Comparison of ENCODE assay signal across 3 worm cellular contexts in the genomic region with DNA sequence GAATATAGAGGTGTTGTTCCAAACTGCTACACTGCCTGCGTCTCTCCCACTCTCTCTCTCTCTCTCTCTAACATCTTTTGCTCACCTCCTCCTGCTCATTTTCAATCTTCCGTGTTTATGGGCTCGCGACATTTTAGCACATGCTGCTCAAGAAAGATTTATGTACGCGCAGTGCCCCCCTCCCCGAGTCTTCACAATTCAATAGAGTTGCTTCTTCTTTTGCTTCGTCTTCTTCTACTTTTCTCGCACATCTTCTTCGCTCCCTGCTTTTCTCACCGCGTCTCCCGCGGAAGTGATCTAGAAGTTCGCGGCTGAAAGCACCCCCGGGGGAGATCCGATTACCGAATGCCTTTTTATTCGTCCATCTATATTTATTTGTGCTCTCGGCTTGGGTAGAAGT.
TF ChIP-seq lines count a peak whose summit lies in the region.

No protein-coding gene starts in this region.

TF ChIP-seq in whole organism, L1 larva, 84 proteins besides CTCF, POLR2A, EP300 and RAD21 (continued from another document):
- no peak for TF ChIP-seq fkh-4 (tag; optimal IDR thresholded peaks at IDR 0.05; lab: Kevin White, UChicago; ENCODE audit: borderline replicate concordance)
- peak; percentile 64 for TF ChIP-seq fkh-8 (tag; optimal IDR thresholded peaks at IDR 0.05; lab: Kevin White, UChicago)
- TF ChIP-seq C16A3.4 (tag; optimal IDR thresholded peaks at IDR 0.05; lab: Kevin White, UChicago) = no peak
- TF ChIP-seq lin-15B (tag; optimal IDR thresholded peaks at IDR 0.05; lab: Kevin White, UChicago) = no peak
- TF ChIP-seq fkh-10 (GFP tag; optimal IDR thresholded peaks at IDR 0.05; lab: Kevin White, UChicago) = peak; percentile 77
- no peak for TF ChIP-seq ztf-4 (tag; optimal IDR thresholded peaks at IDR 0.05; lab: Kevin White, UChicago)
- TF ChIP-seq C34B4.2 (tag; optimal IDR thresholded peaks at IDR 0.05; lab: Kevin White, UChicago) = no peak
- no peak for TF ChIP-seq mab-9 (GFP tag; IDR thresholded peaks at IDR 0.05; lab: Robert Waterston, UW)
- peak; percentile 24 for TF ChIP-seq nhr-71 (tag; optimal IDR thresholded peaks at IDR 0.05; lab: Kevin White, UChicago)
- TF ChIP-seq unc-98 (GFP tag; IDR thresholded peaks at IDR 0.05; lab: Robert Waterston, UW) = no peak
- TF ChIP-seq mef-2 (tag; optimal IDR thresholded peaks at IDR 0.05; lab: Kevin White, UChicago) = no peak
- TF ChIP-seq lin-14 (GFP tag; optimal IDR thresholded peaks at IDR 0.05; lab: Kevin White, UChicago) = peak; percentile 79
- peak; percentile 9 for TF ChIP-seq lin-13 (GFP tag; optimal IDR thresholded peaks at IDR 0.05; lab: Kevin White, UChicago)
- TF ChIP-seq lsy-2 (tag; optimal IDR thresholded peaks at IDR 0.05; lab: Kevin White, UChicago) = no peak
- TF ChIP-seq nhr-76 (tag; optimal IDR thresholded peaks at IDR 0.05; lab: Kevin White, UChicago) = no peak
TF ChIP-seq in whole organism, L1 larva: peak in this region for 8.

TF ChIP-seq in whole organism, L3 larva, 47 proteins besides CTCF, POLR2A, EP300 and RAD21 (continued from another document):
- TF ChIP-seq ztf-11 (tag; optimal IDR thresholded peaks at IDR 0.05; lab: Kevin White, UChicago) = no peak
- no peak for TF ChIP-seq unc-39 (tag; optimal IDR thresholded peaks at IDR 0.05; lab: Kevin White, UChicago)

TF ChIP-seq in whole organism, late embryonic, 69 proteins besides CTCF, POLR2A, EP300 and RAD21 (continued from another document):
- TF ChIP-seq ceh-9 (tag; optimal IDR thresholded peaks at IDR 0.05; lab: Kevin White, UChicago) (no peak), ceh-22 (tag; optimal IDR thresholded peaks at IDR 0.05; lab: Kevin White, UChicago) (no peak), T23F11.4 (GFP tag; optimal IDR thresholded peaks at IDR 0.05; lab: Kevin White, UChicago) (no peak), pax-1 (tag; optimal IDR thresholded peaks at IDR 0.05; lab: Kevin White, UChicago) (no peak), ceh-31 (tag; optimal IDR thresholded peaks at IDR 0.05; lab: Kevin White, UChicago) (peak; percentile 69), hlh-13 (GFP tag; optimal IDR thresholded peaks at IDR 0.05; lab: Kevin White, UChicago) (no peak), ceh-34 (tag; optimal IDR thresholded peaks at IDR 0.05; lab: Kevin White, UChicago) (peak; percentile 20), ceh-24 (tag; optimal IDR thresholded peaks at IDR 0.05; lab: Kevin White, UChicago) (no peak), hlh-30 (tag; optimal IDR thresholded peaks at IDR 0.05; lab: Kevin White, UChicago; ENCODE audit: insufficient read depth) (no peak), ceh-48 (tag; optimal IDR thresholded peaks at IDR 0.05; lab: Kevin White, UChicago) (no peak), tbx-2 (tag; optimal IDR thresholded peaks at IDR 0.05; lab: Kevin White, UChicago) (no peak), tbx-7 (tag; optimal IDR thresholded peaks at IDR 0.05; lab: Kevin White, UChicago) (no peak)
